Worm (Caenorhabditis elegans) whole organism, young adult: ENCODE results near the gene Y41D4B.1.

Source experiments
- C17E4.6 ChIP-seq: fragments of 200-800 bp; sonication (Bioruptor generic); IDR thresholded peaks from 2 replicates; pipeline ENCODE4 v1.3.6; 2022; ENCODE audit warnings: missing genetic modification reagents, missing genetic modification characterization, missing compliant biosample characterization
- aptf-3 ChIP-seq: fragments of 200-800 bp; sonication (Bioruptor generic); IDR thresholded peaks from 2 replicates; pipeline ENCODE4 v1.3.6; 2022; ENCODE audit warnings: missing genetic modification characterization, missing compliant biosample characterization
- dpl-1 ChIP-seq: fragments of 150-350 bp; optimal IDR thresholded peaks from 2 replicates; lab custom pipeline; 2014; ENCODE audit warnings: missing biosample characterization, missing genetic modification reagents, missing genetic modification characterization
- him-1 ChIP-seq: sonication (generic microtip); optimal IDR thresholded peaks from 2 replicates; lab custom pipeline; 2016; ENCODE audit warnings: missing genotype, missing genetic modification reagents, missing genetic modification characterization, missing compliant biosample characterization
- nhr-27 ChIP-seq: fragments of 200-800 bp; sonication (Bioruptor generic); optimal IDR thresholded peaks from 2 replicates; lab custom pipeline; 2018; ENCODE audit warnings: mild to moderate bottlenecking, missing genetic modification characterization, moderate library complexity, missing compliant biosample characterization
- pha-4 ChIP-seq: fragments of 150-350 bp; sonication (generic microtip); optimal IDR thresholded peaks from 2 replicates; lab custom pipeline; 2014; ENCODE audit warnings: missing biosample characterization, missing genetic modification reagents, missing genetic modification characterization
- sdz-38 ChIP-seq: sonication (generic microtip); optimal IDR thresholded peaks from 2 replicates; lab custom pipeline; 2016; ENCODE audit warnings: missing genotype, missing genetic modification characterization, missing compliant biosample characterization
- tbx-9 ChIP-seq: sonication (generic microtip); optimal IDR thresholded peaks from 2 replicates; lab custom pipeline; 2016; ENCODE audit warnings: borderline replicate concordance, missing genetic modification characterization, inconsistent platforms, missing compliant biosample characterization
- unc-62 ChIP-seq: fragments of 150-350 bp; optimal IDR thresholded peaks from 2 replicates; lab custom pipeline; 2014; ENCODE audit warnings: missing biosample characterization, missing genetic modification reagents, missing genetic modification characterization

DNA sequence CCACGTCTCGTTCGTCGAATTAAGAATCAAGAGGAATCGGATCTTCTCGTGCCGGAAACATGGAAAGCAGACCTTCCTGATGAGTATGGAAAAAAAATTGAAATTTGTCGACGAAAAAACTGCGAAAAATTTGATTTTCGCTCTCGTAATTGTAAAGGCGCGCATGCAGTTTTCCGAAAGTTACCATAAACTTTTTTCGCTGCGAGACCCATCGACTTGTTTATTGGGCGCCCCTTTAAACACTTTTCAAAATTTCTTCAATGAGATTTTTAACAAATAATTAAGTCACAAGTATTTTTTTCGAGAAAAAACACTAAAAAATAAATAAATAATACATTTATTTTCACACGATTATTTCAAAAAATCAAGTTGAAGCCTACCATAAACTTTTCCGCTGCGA, 11.8 kb upstream of the Y41D4B.1 start:
- TF ChIP-seq him-1 (tag; lab: Kevin White, UChicago), result no peak
- TF ChIP-seq aptf-3 (GFP tag; lab: Robert Waterston, UW), result no peak
- TF ChIP-seq unc-62 (GFP tag; lab: Kevin White, UChicago), result no peak
- no peak for TF ChIP-seq pha-4
- no peak for TF ChIP-seq dpl-1 (GFP tag; lab: Kevin White, UChicago)
- TF ChIP-seq sdz-38 (tag; lab: Kevin White, UChicago), result no peak
- TF ChIP-seq tbx-9 (tag; lab: Kevin White, UChicago), result no peak
- no peak for TF ChIP-seq C17E4.6 (GFP tag; lab: Robert Waterston, UW)
- no peak for TF ChIP-seq nhr-27 (tag; lab: Kevin White, UChicago)
